Worm (Caenorhabditis elegans) whole organism, early embryonic: ENCODE measurements around the gene pdtf-1.

ENCODE experiments used
- B0310.2 ChIP-seq: sonication (generic microtip); optimal IDR thresholded peaks from 2 replicates; lab custom pipeline; 2016; ENCODE audit warnings: mild to moderate bottlenecking, missing genetic modification characterization, missing compliant biosample characterization
- F13C5.2 ChIP-seq: sonication (generic microtip); optimal IDR thresholded peaks from 2 replicates; lab custom pipeline; 2017; ENCODE audit warnings: mild to moderate bottlenecking, missing genetic modification characterization, inconsistent platforms, missing compliant biosample characterization
- aly-1 ChIP-seq: sonication (generic microtip); optimal IDR thresholded peaks from 2 replicates; lab custom pipeline; 2016; ENCODE audit warnings: missing genetic modification characterization, missing compliant biosample characterization
- ama-1 ChIP-seq: fragments of 150-350 bp; optimal IDR thresholded peaks from 2 replicates; lab custom pipeline; 2014
- ceh-13 ChIP-seq: fragments of 200-800 bp; sonication (Bioruptor generic); optimal IDR thresholded peaks from 2 replicates; lab custom pipeline; 2018; ENCODE audit warnings: mild to moderate bottlenecking, missing genetic modification characterization, missing compliant biosample characterization
- ceh-36 ChIP-seq: sonication (generic microtip); optimal IDR thresholded peaks from 2 replicates; lab custom pipeline; 2016; ENCODE audit warnings: missing genetic modification characterization, inconsistent platforms, missing compliant biosample characterization
- ets-7 ChIP-seq: sonication (generic microtip); optimal IDR thresholded peaks from 2 replicates; lab custom pipeline; 2016; ENCODE audit warnings: missing genotype, missing genetic modification characterization, missing compliant biosample characterization
- flt-1 ChIP-seq: fragments of 200-800 bp; sonication (Bioruptor generic); IDR thresholded peaks from 2 replicates; pipeline ENCODE4 v1.3.6; 2022; ENCODE audit warnings: missing genetic modification characterization, missing compliant biosample characterization
- hnd-1 ChIP-seq: sonication (generic microtip); optimal IDR thresholded peaks from 2 replicates; lab custom pipeline; 2016; ENCODE audit warnings: missing genetic modification characterization, missing compliant biosample characterization
- pes-1 ChIP-seq: fragments of 200-800 bp; sonication (Bioruptor generic); IDR thresholded peaks from 2 replicates; pipeline ENCODE4 v1.3.6; 2022; ENCODE audit warnings: missing genetic modification reagents, missing genetic modification characterization, missing compliant biosample characterization
- scrt-1 ChIP-seq: fragments of 200-800 bp; sonication (Bioruptor generic); IDR thresholded peaks from 2 replicates; pipeline ENCODE4 v1.3.6; 2022; ENCODE audit warnings: missing genetic modification characterization, missing compliant biosample characterization
- sea-1 ChIP-seq: fragments of 200-800 bp; sonication (Bioruptor generic); conservative IDR thresholded peaks from 2 replicates; pipeline ENCODE4 v1.3.6; 2022; ENCODE audit warnings: missing genetic modification characterization, missing compliant biosample characterization
- tbx-11 ChIP-seq: fragments of 200-800 bp; sonication (Bioruptor generic); IDR thresholded peaks from 2 replicates; pipeline ENCODE4 v1.3.6; 2022; ENCODE audit warnings: missing genetic modification characterization, missing compliant biosample characterization
- tra-4 ChIP-seq: sonication (generic microtip); optimal IDR thresholded peaks from 2 replicates; lab custom pipeline; 2017; ENCODE audit warnings: missing genetic modification characterization, missing compliant biosample characterization

DNA sequence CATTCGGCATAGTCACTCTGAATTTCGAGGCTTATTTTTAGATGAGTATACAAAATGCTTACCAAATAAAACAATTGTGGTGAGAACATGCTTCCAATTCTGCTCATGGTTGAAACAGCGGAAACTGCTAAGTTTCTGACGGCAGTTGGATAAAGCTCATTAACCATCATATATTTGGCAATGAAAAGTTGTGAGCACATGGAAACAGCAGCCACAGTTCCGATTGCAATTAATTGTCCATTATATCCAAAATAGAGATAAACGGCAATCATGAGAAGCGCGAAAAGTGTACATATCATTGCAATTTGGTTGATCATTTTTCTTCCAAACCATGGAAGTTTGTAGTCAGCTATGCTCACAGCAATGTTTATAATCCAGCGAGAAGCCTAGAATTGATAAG is 28.3 kb downstream of the pdtf-1 start:
- TF ChIP-seq aly-1 (tag; lab: Kevin White, UChicago) (no peak), tra-4 (tag; lab: Kevin White, UChicago) (no peak), scrt-1 (GFP tag; lab: Robert Waterston, UW) (no peak), ama-1 (no peak), hnd-1 (tag; lab: Kevin White, UChicago) (no peak), sea-1 (GFP tag; lab: Robert Waterston, UW) (no peak), ets-7 (tag; lab: Kevin White, UChicago) (no peak), F13C5.2 (tag; lab: Kevin White, UChicago) (no peak), ceh-36 (tag; lab: Kevin White, UChicago) (no peak), tbx-11 (GFP tag; lab: Robert Waterston, UW) (no peak), pes-1 (GFP tag; lab: Robert Waterston, UW) (no peak), B0310.2 (tag; lab: Kevin White, UChicago) (no peak), flt-1 (GFP tag; lab: Robert Waterston, UW) (no peak), ceh-13 (GFP tag; lab: Kevin White, UChicago) (no peak)
